Worm (Caenorhabditis elegans) whole organism, mixed stage, embryonic: Measurements from ENCODE around the gene nuo-1.

Source experiments
- bed-3 ChIP-seq: fragments of 200-800 bp; sonication (Bioruptor generic); optimal IDR thresholded peaks from 3 replicates; lab custom pipeline; 2018; ENCODE audit warnings: mild to moderate bottlenecking, missing genetic modification characterization, moderate library complexity, missing compliant biosample characterization
- ceh-39 ChIP-seq: fragments of 150-350 bp; optimal IDR thresholded peaks from 2 replicates; lab custom pipeline; 2014; ENCODE audit warnings: missing biosample characterization, missing genetic modification characterization
- ceh-43 ChIP-seq: fragments of 200-800 bp; sonication (Bioruptor generic); optimal IDR thresholded peaks from 2 replicates; lab custom pipeline; 2018; ENCODE audit warnings: mild to moderate bottlenecking, missing genetic modification characterization, moderate library complexity, missing compliant biosample characterization
- ceh-83 ChIP-seq: fragments of 200-800 bp; sonication (Bioruptor generic); optimal IDR thresholded peaks from 2 replicates; lab custom pipeline; 2018; ENCODE audit warnings: mild to moderate bottlenecking, missing genetic modification characterization, missing compliant biosample characterization
- ces-1 ChIP-seq: fragments of 150-350 bp; optimal IDR thresholded peaks from 2 replicates; lab custom pipeline; 2014; ENCODE audit warnings: missing biosample characterization, missing genetic modification reagents, missing genetic modification characterization
- cnd-1 ChIP-seq: fragments of 200-800 bp; sonication (Bioruptor generic); optimal IDR thresholded peaks from 2 replicates; lab custom pipeline; 2018; ENCODE audit warnings: mild to moderate bottlenecking, missing genetic modification characterization, missing compliant biosample characterization
- drap-1 ChIP-seq: fragments of 200-800 bp; sonication (Bioruptor generic); optimal IDR thresholded peaks from 3 replicates; lab custom pipeline; 2018; ENCODE audit warnings: mild to moderate bottlenecking, missing genetic modification characterization, missing compliant biosample characterization
- elt-1 ChIP-seq: sonication (generic microtip); optimal IDR thresholded peaks from 2 replicates; lab custom pipeline; 2017; ENCODE audit warnings: missing genetic modification characterization, mild to moderate bottlenecking, missing compliant biosample characterization, antibody characterized with exemption, moderate library complexity, borderline replicate concordance; ENCODE audit not compliant: insufficient read depth
- elt-3 ChIP-seq: fragments of 150-350 bp; optimal IDR thresholded peaks from 2 replicates; lab custom pipeline; 2014; ENCODE audit warnings: missing biosample characterization, missing genetic modification characterization
- flh-1 ChIP-seq: fragments of 200-800 bp; sonication (Bioruptor generic); optimal IDR thresholded peaks from 2 replicates; lab custom pipeline; 2018; ENCODE audit warnings: mild to moderate bottlenecking, missing genetic modification characterization, moderate library complexity, missing compliant biosample characterization
- ham-2 ChIP-seq: fragments of 200-800 bp; sonication (Bioruptor generic); optimal IDR thresholded peaks from 2 replicates; lab custom pipeline; 2018; ENCODE audit warnings: mild to moderate bottlenecking, missing genetic modification characterization, missing compliant biosample characterization
- hlh-1 ChIP-seq: fragments of 150-350 bp; optimal IDR thresholded peaks from 2 replicates; lab custom pipeline; 2014; ENCODE audit warnings: missing biosample characterization, missing genetic modification reagents, missing genetic modification characterization
- lin-13 ChIP-seq: fragments of 150-350 bp; optimal IDR thresholded peaks from 2 replicates; lab custom pipeline; 2014; ENCODE audit warnings: missing biosample characterization, missing genetic modification characterization
- lin-32 ChIP-seq: fragments of 200-800 bp; sonication (Bioruptor generic); optimal IDR thresholded peaks from 2 replicates; lab custom pipeline; 2018; ENCODE audit warnings: mild to moderate bottlenecking, missing genetic modification characterization, missing compliant biosample characterization
- lsy-2 ChIP-seq: fragments of 150-350 bp; optimal IDR thresholded peaks from 2 replicates; lab custom pipeline; 2014; ENCODE audit warnings: missing biosample characterization, missing genetic modification characterization
- mab-5 ChIP-seq: fragments of 150-350 bp; optimal IDR thresholded peaks from 2 replicates; lab custom pipeline; 2014; ENCODE audit warnings: missing biosample characterization, missing genetic modification characterization
- mep-1 ChIP-seq: fragments of 150-350 bp; optimal IDR thresholded peaks from 2 replicates; lab custom pipeline; 2017; ENCODE audit warnings: missing biosample characterization, missing genetic modification reagents, missing genetic modification characterization, inconsistent platforms
- mls-2 ChIP-seq: sonication (generic microtip); optimal IDR thresholded peaks from 2 replicates; lab custom pipeline; 2016; ENCODE audit warnings: mild to moderate bottlenecking, missing genetic modification characterization, moderate library complexity, missing compliant biosample characterization
- nhr-12 ChIP-seq: fragments of 150-350 bp; optimal IDR thresholded peaks from 2 replicates; lab custom pipeline; 2014; ENCODE audit warnings: missing biosample characterization, missing genetic modification characterization
- nhr-2 ChIP-seq: fragments of 150-350 bp; optimal IDR thresholded peaks from 2 replicates; lab custom pipeline; 2014; ENCODE audit warnings: missing biosample characterization, missing genetic modification characterization
- nhr-237 ChIP-seq: fragments of 150-350 bp; optimal IDR thresholded peaks from 2 replicates; lab custom pipeline; 2014; ENCODE audit warnings: missing biosample characterization, missing genetic modification characterization
- nhr-28 ChIP-seq: fragments of 150-350 bp; optimal IDR thresholded peaks from 2 replicates; lab custom pipeline; 2014; ENCODE audit warnings: missing biosample characterization, missing genetic modification characterization
- pha-4 ChIP-seq: fragments of 150-350 bp; optimal IDR thresholded peaks from 2 replicates; lab custom pipeline; 2018; ENCODE audit warnings: missing biosample characterization, missing genetic modification reagents, missing genetic modification characterization
- sem-2 ChIP-seq: fragments of 200-800 bp; sonication (Bioruptor generic); optimal IDR thresholded peaks from 2 replicates; lab custom pipeline; 2018; ENCODE audit warnings: mild to moderate bottlenecking, missing genetic modification characterization, missing compliant biosample characterization
- snpc-4 ChIP-seq: fragments of 150-350 bp; optimal IDR thresholded peaks from 2 replicates; lab custom pipeline; 2014; ENCODE audit warnings: missing biosample characterization, missing genetic modification characterization
- tbx-8 ChIP-seq: fragments of 200-800 bp; sonication (Bioruptor generic); optimal IDR thresholded peaks from 2 replicates; lab custom pipeline; 2018; ENCODE audit warnings: mild to moderate bottlenecking, missing genetic modification characterization, moderate library complexity, missing compliant biosample characterization
- unc-120 ChIP-seq: sonication (generic microtip); optimal IDR thresholded peaks from 2 replicates; lab custom pipeline; 2017; ENCODE audit warnings: missing genetic modification characterization, missing compliant biosample characterization; ENCODE audit not compliant: poor library complexity, severe bottlenecking
- unc-39 ChIP-seq: fragments of 150-350 bp; optimal IDR thresholded peaks from 2 replicates; lab custom pipeline; 2014; ENCODE audit warnings: missing biosample characterization, missing genetic modification characterization
- unc-62 ChIP-seq: fragments of 150-350 bp; optimal IDR thresholded peaks from 2 replicates; lab custom pipeline; 2014; ENCODE audit warnings: missing biosample characterization, missing genetic modification reagents, missing genetic modification characterization
- zip-8 ChIP-seq: fragments of 150-350 bp; optimal IDR thresholded peaks from 2 replicates; lab custom pipeline; 2014; ENCODE audit warnings: missing biosample characterization, missing genetic modification characterization
- ztf-11 ChIP-seq: fragments of 150-350 bp; optimal IDR thresholded peaks from 2 replicates; lab custom pipeline; 2014; ENCODE audit warnings: missing biosample characterization, missing genetic modification characterization

nuo-1 gene

ce11 chrII:11094431-11094830 lies 3.2 kb upstream of the nuo-1 start:
- TF ChIP-seq nhr-237 (tag; lab: Kevin White, UChicago) = no peak
- no peak for TF ChIP-seq elt-3 (tag; lab: Kevin White, UChicago)
- TF ChIP-seq hlh-1 (tag; lab: Kevin White, UChicago) = no peak
- TF ChIP-seq unc-62 (GFP tag; lab: Kevin White, UChicago) = no peak
- TF ChIP-seq ceh-43 (GFP tag; lab: Kevin White, UChicago) = no peak
- TF ChIP-seq tbx-8 = no peak
- no peak for TF ChIP-seq ham-2
- TF ChIP-seq flh-1 (GFP tag; lab: Kevin White, UChicago) = no peak
- no peak for TF ChIP-seq drap-1 (GFP tag; lab: Kevin White, UChicago)
- no peak for TF ChIP-seq elt-1
- TF ChIP-seq, all 35 proteins: peak for 0

DNA sequence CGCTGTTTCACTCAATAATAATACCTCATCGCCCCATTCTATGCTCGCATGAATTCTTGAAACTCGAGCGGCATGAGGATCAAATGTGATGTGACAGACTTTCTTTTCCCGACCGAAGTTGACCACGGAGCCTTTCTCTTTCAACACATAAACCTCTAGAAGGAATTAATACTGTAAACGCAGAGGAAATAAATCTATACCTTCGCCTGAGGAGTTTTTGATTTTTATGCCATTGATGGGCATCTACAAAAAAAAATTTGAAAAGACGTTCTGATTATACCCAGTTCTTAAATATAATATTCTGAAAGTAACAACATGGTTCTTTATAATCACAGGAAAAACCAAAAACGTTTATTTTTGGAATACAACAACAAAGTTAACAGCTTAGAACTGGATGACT lies 1.4 kb upstream of the nuo-1 start, which contains the start of gene nbs-1:
TSS of gene nbs-1 (minus strand) at position 246 of the 400 bp plus-strand sequence.
- no peak for TF ChIP-seq drap-1 (GFP tag; lab: Kevin White, UChicago)
- TF ChIP-seq mep-1 = no peak
- TF ChIP-seq bed-3 (GFP tag; lab: Kevin White, UChicago) = no peak
- TF ChIP-seq unc-62 (GFP tag; lab: Kevin White, UChicago) = no peak
- TF ChIP-seq, all 35 proteins: peak for 0

DNA sequence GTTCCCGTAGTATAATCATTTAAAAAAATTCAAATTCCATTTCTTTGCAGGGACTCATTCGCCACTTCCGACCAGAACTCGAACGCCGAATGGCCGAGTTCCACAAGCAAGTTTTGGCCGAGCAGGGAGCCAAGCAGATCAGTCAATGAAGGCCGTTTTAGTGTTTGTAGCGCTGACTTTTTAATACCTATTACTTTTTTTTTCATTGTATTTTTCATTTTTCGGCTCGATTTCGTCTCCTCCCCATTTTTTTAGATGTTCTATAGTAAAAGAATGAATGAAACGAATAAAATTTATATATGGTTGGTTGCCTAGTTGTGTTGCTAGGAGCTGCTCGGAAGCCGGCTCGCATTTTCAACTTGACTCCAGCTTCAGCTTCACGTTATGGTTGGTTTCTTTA lies 2.2 kb downstream of the nuo-1 start, which contains the start of gene C09H10.4:
TSS of gene C09H10.4 (plus strand) at position 301 of the 400 bp plus-strand sequence.
- TF ChIP-seq zip-8 (tag; lab: Kevin White, UChicago) = no peak
- TF ChIP-seq hlh-1 (tag; lab: Kevin White, UChicago) = no peak
- TF ChIP-seq mls-2 (tag; lab: Kevin White, UChicago) = no peak
- no peak for TF ChIP-seq snpc-4 (tag; lab: Kevin White, UChicago)
- no peak for TF ChIP-seq elt-3 (tag; lab: Kevin White, UChicago)
- TF ChIP-seq pha-4 (tag; lab: Kevin White, UChicago) = no peak
- no peak for TF ChIP-seq cnd-1 (tag; lab: Kevin White, UChicago)
- TF ChIP-seq ceh-83 = no peak
- TF ChIP-seq nhr-2 (tag; lab: Kevin White, UChicago) = no peak
- TF ChIP-seq ztf-11 (tag; lab: Kevin White, UChicago) = no peak
- no peak for TF ChIP-seq tbx-8
- TF ChIP-seq nhr-12 (tag; lab: Kevin White, UChicago) = no peak
- no peak for TF ChIP-seq ceh-39 (tag; lab: Kevin White, UChicago)
- no peak for TF ChIP-seq mep-1
- no peak for TF ChIP-seq nhr-28
- TF ChIP-seq unc-39 = no peak
- TF ChIP-seq nhr-237 (tag; lab: Kevin White, UChicago) = no peak
- TF ChIP-seq lsy-2 (tag; lab: Kevin White, UChicago) = no peak

DNA sequence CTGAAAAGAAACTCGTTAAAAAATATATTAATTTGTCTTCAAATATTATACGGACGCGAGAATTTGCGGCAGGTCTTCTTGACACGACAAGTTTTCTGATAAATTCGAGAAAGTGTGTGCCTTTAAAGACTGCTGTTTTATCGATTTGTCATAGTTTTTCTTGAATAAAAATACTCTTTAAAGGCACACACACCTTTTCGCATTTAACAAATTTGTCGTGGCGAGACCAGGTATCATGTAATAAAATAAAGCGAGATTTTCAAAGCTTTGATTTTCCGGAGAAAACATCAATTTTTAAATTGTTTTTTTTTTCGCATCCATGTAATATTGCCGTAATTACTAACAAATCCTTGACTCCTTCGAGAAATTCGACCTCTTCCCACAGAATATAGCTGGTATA lies 3.5 kb downstream of the nuo-1 start:
- TF ChIP-seq lin-32 (GFP tag; lab: Kevin White, UChicago) = no peak

DNA sequence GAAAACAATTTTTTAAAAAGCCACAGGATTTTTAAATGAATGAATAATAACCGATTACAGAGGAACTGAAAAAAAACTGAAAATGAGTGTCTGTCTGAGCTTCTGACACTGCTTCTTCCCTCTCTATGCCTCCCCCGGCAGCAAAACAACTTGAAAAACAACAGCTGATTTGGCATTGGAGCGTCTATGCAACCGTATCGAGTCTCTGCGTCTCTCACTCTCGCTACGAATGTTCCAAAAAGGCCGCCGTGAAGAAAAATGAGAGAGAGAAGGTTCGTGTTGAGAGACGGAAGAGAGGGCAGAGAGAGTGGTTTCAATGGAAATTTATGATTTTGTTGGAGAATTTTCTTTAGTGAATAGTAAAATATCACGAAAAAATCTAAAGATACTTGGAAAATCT lies 5.4 kb downstream of the nuo-1 start:
- TF ChIP-seq lsy-2 (tag; lab: Kevin White, UChicago) (peak; percentile 40), lin-13 (tag; lab: Kevin White, UChicago) (no peak), ces-1 (GFP tag; lab: Kevin White, UChicago) (peak; percentile 12), cnd-1 (tag; lab: Kevin White, UChicago) (no peak), mep-1 (peak; percentile 71), unc-120 (tag; lab: Kevin White, UChicago) (peak; percentile 67), nhr-237 (tag; lab: Kevin White, UChicago) (peak; percentile 26), hlh-1 (tag; lab: Kevin White, UChicago) (peak; percentile 90), tbx-8 (no peak), pha-4 (tag; lab: Kevin White, UChicago) (peak; percentile 25), sem-2 (no peak)

DNA sequence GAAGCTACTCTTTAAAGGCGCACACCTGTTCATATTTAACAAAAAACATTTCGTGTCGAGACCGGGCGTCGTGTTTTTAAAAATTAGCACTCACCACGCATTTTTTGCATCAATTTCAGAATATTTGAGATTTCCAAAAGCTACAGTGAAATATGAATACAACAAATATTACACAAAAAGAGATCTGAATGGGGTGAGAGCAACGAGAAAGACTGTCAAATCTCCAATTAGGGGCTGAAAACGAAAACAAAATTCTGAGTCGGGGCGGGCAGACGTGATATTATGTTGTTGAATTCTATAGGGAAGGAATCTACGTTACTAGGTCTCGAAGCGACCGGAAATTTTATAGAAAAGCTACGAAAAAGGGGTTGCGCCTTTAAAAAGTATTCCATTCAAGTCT lies 6.0 kb downstream of the nuo-1 start, which contains the start of gene C09H10.5:
TSS of gene C09H10.5 (minus strand) at position 101 of the 400 bp plus-strand sequence.
- TF ChIP-seq snpc-4 (tag; lab: Kevin White, UChicago) = no peak
- TF ChIP-seq mab-5 (tag; lab: Kevin White, UChicago) = no peak
- no peak for TF ChIP-seq ztf-11 (tag; lab: Kevin White, UChicago)
- TF ChIP-seq pha-4 (tag; lab: Kevin White, UChicago) = no peak
- TF ChIP-seq mep-1 = no peak
- TF ChIP-seq unc-39 = no peak
- no peak for TF ChIP-seq ceh-39 (tag; lab: Kevin White, UChicago)
- TF ChIP-seq bed-3 (GFP tag; lab: Kevin White, UChicago) = no peak
- no peak for TF ChIP-seq cnd-1 (tag; lab: Kevin White, UChicago)
